Worm (Caenorhabditis elegans) whole organism, L4 larva: Measurements from ENCODE around the gene faah-1.

Experiments used
- F10B5.3 ChIP-seq: sonication (generic microtip); optimal IDR thresholded peaks from 2 replicates; lab custom pipeline; 2016; ENCODE audit warnings: mild to moderate bottlenecking, missing genetic modification characterization, missing compliant biosample characterization
- F44E2.7 ChIP-seq: fragments of 200-800 bp; sonication (Bioruptor generic); IDR thresholded peaks from 2 replicates; pipeline ENCODE4 v2.1.2; 2022; ENCODE audit warnings: missing genetic modification characterization, missing compliant biosample characterization
- F49E8.2 ChIP-seq: sonication (generic microtip); optimal IDR thresholded peaks from 2 replicates; lab custom pipeline; 2016; ENCODE audit warnings: missing compliant biosample characterization, mild to moderate bottlenecking, missing genetic modification characterization, borderline replicate concordance
- T20F7.1 ChIP-seq: fragments of 200-800 bp; sonication (Bioruptor generic); optimal IDR thresholded peaks from 2 replicates; lab custom pipeline; 2018; ENCODE audit warnings: mild to moderate bottlenecking, missing genetic modification characterization, missing compliant biosample characterization
- T26A8.4 ChIP-seq: fragments of 200-800 bp; sonication (Bioruptor generic); IDR thresholded peaks from 2 replicates; pipeline ENCODE4 v1.3.6; 2022; ENCODE audit warnings: missing genetic modification characterization, missing compliant biosample characterization
- Y48G9A.11 ChIP-seq: fragments of 200-800 bp; sonication (Bioruptor generic); IDR thresholded peaks from 2 replicates; pipeline ENCODE4 v1.3.6; 2022; ENCODE audit warnings: missing genetic modification reagents, missing genetic modification characterization, missing compliant biosample characterization
- Y5F2A.4 ChIP-seq: fragments of 200-800 bp; sonication (Bioruptor generic); optimal IDR thresholded peaks from 2 replicates; lab custom pipeline; 2018; ENCODE audit warnings: mild to moderate bottlenecking, missing genetic modification characterization, missing compliant biosample characterization
- ZK337.2 ChIP-seq: fragments of 200-800 bp; sonication (Bioruptor generic); IDR thresholded peaks from 2 replicates; pipeline ENCODE4 v1.3.6; 2022; ENCODE audit warnings: missing genetic modification reagents, missing genetic modification characterization, missing compliant biosample characterization
- ama-1 ChIP-seq: fragments of 150-350 bp; optimal IDR thresholded peaks from 2 replicates; lab custom pipeline; 2014; ENCODE audit warnings: inconsistent platforms, mixed read lengths
- ceh-20 ChIP-seq: fragments of 200-800 bp; sonication (Bioruptor generic); IDR thresholded peaks from 2 replicates; pipeline ENCODE4 v1.3.6; 2022; ENCODE audit warnings: missing genetic modification reagents, missing genetic modification characterization, missing compliant biosample characterization
- ceh-44 ChIP-seq: fragments of 200-800 bp; sonication (Bioruptor generic); IDR thresholded peaks from 2 replicates; pipeline ENCODE4 v1.3.6; 2022; ENCODE audit warnings: missing genetic modification reagents, missing genetic modification characterization, missing compliant biosample characterization
- ceh-82 ChIP-seq: sonication (generic microtip); optimal IDR thresholded peaks from 2 replicates; lab custom pipeline; 2017; ENCODE audit warnings: missing biosample characterization, missing genetic modification characterization
- ctbp-1 ChIP-seq: fragments of 200-800 bp; sonication (Bioruptor generic); IDR thresholded peaks from 2 replicates; pipeline ENCODE4 v1.3.6; 2022; ENCODE audit warnings: missing genetic modification reagents, missing genetic modification characterization, missing compliant biosample characterization
- daf-16 ChIP-seq, 3 experiments: sonication (generic microtip); optimal IDR thresholded peaks; 2 replicates each; lab custom pipeline; 2016 to 2017; ENCODE audit warnings: missing genetic modification characterization in 3 of 3, missing genetic modification reagents in 3 of 3, mild to moderate bottlenecking in 2 of 3, missing compliant biosample characterization in 2 of 3, missing biosample characterization in 1 of 3, moderate library complexity in 1 of 3
- daf-19 ChIP-seq: fragments of 200-800 bp; sonication (Bioruptor generic); conservative IDR thresholded peaks from 2 replicates; pipeline ENCODE4 v1.3.6; 2022; ENCODE audit warnings: missing genetic modification characterization, missing compliant biosample characterization
- dmd-6 ChIP-seq: fragments of 200-800 bp; sonication (Bioruptor generic); IDR thresholded peaks from 2 replicates; pipeline ENCODE4 v1.3.6; 2022; ENCODE audit warnings: missing genetic modification reagents, missing genetic modification characterization, missing compliant biosample characterization
- dmd-9 ChIP-seq: fragments of 200-800 bp; sonication (Bioruptor generic); IDR thresholded peaks from 2 replicates; pipeline ENCODE4 v1.3.6; 2022; ENCODE audit warnings: missing genetic modification reagents, missing genetic modification characterization, missing compliant biosample characterization
- dpl-1 ChIP-seq: fragments of 150-350 bp; optimal IDR thresholded peaks from 2 replicates; lab custom pipeline; 2014; ENCODE audit warnings: missing biosample characterization, missing genetic modification reagents, missing genetic modification characterization
- fkh-10 ChIP-seq: fragments of 150-350 bp; optimal IDR thresholded peaks from 2 replicates; lab custom pipeline; 2014; ENCODE audit warnings: missing biosample characterization, missing genetic modification reagents, missing genetic modification characterization
- hlh-30 ChIP-seq: sonication (generic microtip); optimal IDR thresholded peaks from 2 replicates; lab custom pipeline; 2017; ENCODE audit warnings: antibody characterized with exemption, mild to moderate bottlenecking, missing genetic modification characterization, missing compliant biosample characterization; ENCODE audit not compliant: insufficient read depth
- hmg-1.1 ChIP-seq: fragments of 200-800 bp; sonication (Bioruptor generic); IDR thresholded peaks from 2 replicates; pipeline ENCODE4 v1.3.6; 2022; ENCODE audit warnings: missing genetic modification reagents, missing genetic modification characterization, missing compliant biosample characterization
- jun-1 ChIP-seq: fragments of 150-350 bp; optimal IDR thresholded peaks from 2 replicates; lab custom pipeline; 2014; ENCODE audit warnings: missing biosample characterization, missing genetic modification reagents, missing genetic modification characterization
- lin-15B ChIP-seq: fragments of 150-350 bp; sonication (generic microtip); optimal IDR thresholded peaks from 3 replicates; lab custom pipeline; 2014; ENCODE audit warnings: missing biosample characterization, missing genetic modification characterization
- lin-39 ChIP-seq: fragments of 150-350 bp; optimal IDR thresholded peaks from 2 replicates; lab custom pipeline; 2014; ENCODE audit warnings: missing biosample characterization, missing genetic modification reagents, missing genetic modification characterization
- lsy-2 ChIP-seq, 2 experiments: fragments of 150-350 bp in 1 of 2; sonication (generic microtip) in 1 of 2; optimal IDR thresholded peaks; 2 replicates each; lab custom pipeline; 2014 to 2017; ENCODE audit warnings: missing biosample characterization in 2 of 2, missing genetic modification characterization in 2 of 2
- madf-9 ChIP-seq: fragments of 200-800 bp; sonication (Bioruptor generic); conservative IDR thresholded peaks from 2 replicates; pipeline ENCODE4 v1.3.6; 2022; ENCODE audit warnings: missing genetic modification reagents, missing genetic modification characterization, missing compliant biosample characterization
- mdl-1 ChIP-seq, 2 experiments: fragments of 150-350 bp in 1 of 2; sonication (generic microtip) in 1 of 2; optimal IDR thresholded peaks; 2 replicates each; lab custom pipeline; 2014 to 2017; ENCODE audit warnings: missing biosample characterization in 2 of 2, missing genetic modification characterization in 2 of 2
- mes-2 ChIP-seq: sonication (generic microtip); optimal IDR thresholded peaks from 2 replicates; lab custom pipeline; 2016; ENCODE audit warnings: missing genotype, mild to moderate bottlenecking, missing genetic modification characterization, missing compliant biosample characterization; ENCODE audit not compliant: poor library complexity, severe bottlenecking
- mxl-3 ChIP-seq: fragments of 200-800 bp; sonication (Bioruptor generic); optimal IDR thresholded peaks from 2 replicates; lab custom pipeline; 2018; ENCODE audit warnings: mild to moderate bottlenecking, missing genetic modification characterization, missing compliant biosample characterization
- nhr-11 ChIP-seq: fragments of 150-350 bp; optimal IDR thresholded peaks from 2 replicates; lab custom pipeline; 2014; ENCODE audit warnings: missing biosample characterization, missing genetic modification characterization
- nhr-28 ChIP-seq: fragments of 150-350 bp; optimal IDR thresholded peaks from 2 replicates; lab custom pipeline; 2014; ENCODE audit warnings: missing biosample characterization, missing genetic modification characterization
- nhr-6 ChIP-seq: fragments of 150-350 bp; optimal IDR thresholded peaks from 2 replicates; lab custom pipeline; 2014; ENCODE audit warnings: missing biosample characterization, missing genetic modification characterization
- nhr-77 ChIP-seq: fragments of 150-350 bp; optimal IDR thresholded peaks from 2 replicates; lab custom pipeline; 2014; ENCODE audit warnings: missing biosample characterization, missing genetic modification characterization
- sdz-12 ChIP-seq: fragments of 200-800 bp; sonication (Bioruptor generic); optimal IDR thresholded peaks from 2 replicates; lab custom pipeline; 2018; ENCODE audit warnings: mild to moderate bottlenecking, missing genetic modification characterization, missing compliant biosample characterization
- skn-1 ChIP-seq: fragments of 150-350 bp; optimal IDR thresholded peaks from 2 replicates; lab custom pipeline; 2014; ENCODE audit warnings: missing biosample characterization, missing genetic modification characterization
- snpc-4 ChIP-seq: fragments of 150-350 bp; optimal IDR thresholded peaks from 2 replicates; lab custom pipeline; 2014; ENCODE audit warnings: missing biosample characterization, missing genetic modification characterization
- spr-1 ChIP-seq: sonication (generic microtip); optimal IDR thresholded peaks from 2 replicates; lab custom pipeline; 2016; ENCODE audit warnings: mild to moderate bottlenecking, missing genetic modification characterization, missing compliant biosample characterization
- spr-3 ChIP-seq: fragments of 200-800 bp; sonication (Bioruptor generic); optimal IDR thresholded peaks from 2 replicates; lab custom pipeline; 2018; ENCODE audit warnings: mild to moderate bottlenecking, missing genetic modification characterization, missing compliant biosample characterization
- unc-39 ChIP-seq: sonication (generic microtip); optimal IDR thresholded peaks from 2 replicates; lab custom pipeline; 2017; ENCODE audit warnings: missing biosample characterization, missing genetic modification characterization
- unc-62 ChIP-seq, 3 experiments: fragments of 150-350 bp in 1 of 3; sonication (generic microtip); optimal IDR thresholded peaks in 2 of 3; peaks in 1 of 3; 1 replicate in 1 of 3; 2 replicates in 2 of 3; lab custom pipeline; 2014 to 2017; ENCODE audit warnings: missing biosample characterization in 3 of 3, missing genetic modification characterization in 3 of 3, missing genetic modification reagents in 3 of 3, missing genotype in 1 of 3
- vab-7 ChIP-seq: fragments of 200-800 bp; sonication (Bioruptor generic); IDR thresholded peaks from 2 replicates; pipeline ENCODE4 v1.3.6; 2022; ENCODE audit warnings: missing genetic modification reagents, missing genetic modification characterization, missing compliant biosample characterization
- zfp-3 ChIP-seq: fragments of 200-800 bp; sonication (Bioruptor generic); conservative IDR thresholded peaks from 2 replicates; pipeline ENCODE4 v1.3.6; 2022; ENCODE audit warnings: missing genetic modification reagents, missing genetic modification characterization, missing compliant biosample characterization
- ztf-11 ChIP-seq: fragments of 150-350 bp; optimal IDR thresholded peaks from 2 replicates; lab custom pipeline; 2014; ENCODE audit warnings: missing biosample characterization, missing genetic modification characterization

faah-1 gene

DNA sequence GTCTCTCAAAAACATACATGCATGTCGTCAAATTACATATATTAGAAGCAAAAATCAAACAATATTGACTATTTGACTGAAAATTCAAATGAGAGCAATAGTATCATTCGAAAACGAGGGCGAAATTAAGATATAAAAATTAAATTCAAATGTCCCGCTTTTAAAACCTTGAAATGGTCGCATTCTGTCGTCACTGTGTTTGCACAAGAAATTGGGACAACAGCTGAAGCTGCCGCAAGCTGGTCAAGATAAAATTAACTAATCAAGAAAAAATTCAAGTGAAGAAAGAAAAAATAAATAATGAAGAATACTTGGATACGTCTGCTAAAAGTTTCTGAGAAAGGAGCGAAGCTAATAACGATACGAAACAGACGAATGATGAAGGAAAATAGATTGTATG, 46.5 kb upstream of the faah-1 start:
- TF ChIP-seq F49E8.2 (tag; lab: Kevin White, UChicago) (no peak), skn-1 (tag; lab: Kevin White, UChicago) (no peak), mxl-3 (GFP tag; lab: Kevin White, UChicago) (no peak), dpl-1 (GFP tag; lab: Kevin White, UChicago) (peak; percentile 51), F44E2.7 (GFP tag; lab: Robert Waterston, UW) (no peak), jun-1 (no peak), nhr-28 (no peak), nhr-11 (no peak), zfp-3 (GFP tag; lab: Robert Waterston, UW) (no peak), snpc-4 (no peak), unc-39 (tag; lab: Kevin White, UChicago) (no peak), madf-9 (GFP tag; lab: Robert Waterston, UW) (no peak), ztf-11 (tag; lab: Kevin White, UChicago) (no peak), T26A8.4 (GFP tag; lab: Robert Waterston, UW) (no peak), sdz-12 (GFP tag; lab: Kevin White, UChicago) (no peak), nhr-77 (no peak), spr-1 (no peak), daf-16 (GFP tag; optimal IDR thresholded peaks at IDR 0.05; lab: Kevin White, UChicago) (no peak), daf-16 (tag; optimal IDR thresholded peaks at IDR 0.05; lab: Kevin White, UChicago) (peak; percentile 1), mes-2 (tag; lab: Kevin White, UChicago) (peak; percentile 24), Y48G9A.11 (no peak), nhr-6 (tag; lab: Kevin White, UChicago) (no peak), dmd-9 (GFP tag; lab: Robert Waterston, UW) (no peak), lsy-2 (tag; optimal IDR thresholded peaks at IDR 0.05; lab: Kevin White, UChicago) (no peak), vab-7 (GFP tag; lab: Robert Waterston, UW) (no peak), lin-39 (tag; lab: Kevin White, UChicago) (no peak)

ce11 chrIV:8113161-8113560, 46.0 kb upstream of the faah-1 start, which contains the start of gene Y42H9AR.1:
Gene Y42H9AR.1, plus strand, starts transcription at chrIV:8113393.
- peak; percentile 40 for TF ChIP-seq T20F7.1 (GFP tag; lab: Kevin White, UChicago)
- TF ChIP-seq ceh-82 (tag; lab: Kevin White, UChicago) = no peak
- no peak for TF ChIP-seq ceh-44
- peak; percentile 24 for TF ChIP-seq mes-2 (tag; lab: Kevin White, UChicago)
- no peak for TF ChIP-seq ceh-20
- TF ChIP-seq unc-62 (GFP tag; optimal IDR thresholded peaks at IDR 0.05 in 1 of 2; lab: Kevin White, UChicago) = no peak
- TF ChIP-seq unc-62 (tag; optimal IDR thresholded peaks at IDR 0.05; lab: Kevin White, UChicago) = no peak
- TF ChIP-seq ZK337.2 = no peak
- TF ChIP-seq lin-39 (tag; lab: Kevin White, UChicago) = no peak
- TF ChIP-seq dpl-1 (GFP tag; lab: Kevin White, UChicago) = peak; percentile 52
- TF ChIP-seq spr-3 = no peak
- no peak for TF ChIP-seq lin-15B (tag; lab: Kevin White, UChicago)
- TF ChIP-seq fkh-10 = no peak
- TF ChIP-seq hmg-1.1 = 0 out of 2 replicates have a peak, but pooled peaks have one; percentile 3
- no peak for TF ChIP-seq ama-1 (lab: Kevin White, UChicago)
- no peak for TF ChIP-seq F10B5.3 (tag; lab: Kevin White, UChicago)
- TF ChIP-seq Y5F2A.4 (GFP tag; lab: Kevin White, UChicago) = no peak
- no peak for TF ChIP-seq dmd-6 (GFP tag; lab: Robert Waterston, UW)
- peak in 1 of 2 experiments; percentile 57 for TF ChIP-seq mdl-1 (tag; optimal IDR thresholded peaks at IDR 0.05; lab: Kevin White, UChicago)
- peak; percentile 64 for TF ChIP-seq hlh-30 (tag; lab: Kevin White, UChicago)
- TF ChIP-seq ctbp-1 = no peak
- TF ChIP-seq daf-19 (GFP tag; lab: Robert Waterston, UW) = no peak
- TF ChIP-seq lsy-2 (tag; optimal IDR thresholded peaks at IDR 0.05; lab: Kevin White, UChicago) = peak in 1 of 2 experiments; percentile 37
- TF ChIP-seq, all 104 proteins: peak for 7
